Fruit fly (Drosophila melanogaster) whole organism, embryonic: ENCODE data around the gene smo.
A peak's percentile ranks its signal among the peaks of the same experiment; 100 is the strongest.

Source experiments
- CG1024 ChIP-seq: fragments of 200-800 bp; sonication (Bioruptor generic); IDR thresholded peaks from 2 replicates; pipeline ENCODE4 v1.3.6; 2022; ENCODE audit warnings: missing biosample characterization, missing genetic modification characterization
- CG10366 ChIP-seq: fragments of 200-800 bp; sonication (Bioruptor generic); IDR thresholded peaks from 2 replicates; pipeline ENCODE4 v1.3.6; 2022; ENCODE audit warnings: missing biosample characterization, missing genetic modification characterization
- CG10565 ChIP-seq: fragments of 200-800 bp; sonication (Bioruptor generic); optimal IDR thresholded peaks from 3 replicates; lab custom pipeline; 2016; ENCODE audit warnings: missing biosample characterization, mild to moderate bottlenecking, missing genetic modification characterization
- CG10654 ChIP-seq: fragments of 200-800 bp; sonication (Bioruptor generic); optimal IDR thresholded peaks from 2 replicates; lab custom pipeline; 2016; ENCODE audit warnings: missing biosample characterization, missing genetic modification characterization
- CG11504 ChIP-seq: fragments of 200-800 bp; sonication (Bioruptor generic); optimal IDR thresholded peaks from 3 replicates; lab custom pipeline; 2019; ENCODE audit warnings: missing biosample characterization, mild to moderate bottlenecking, missing genetic modification characterization, moderate library complexity
- CG11560 ChIP-seq: fragments of 200-800 bp; sonication (Bioruptor generic); IDR thresholded peaks from 3 replicates; pipeline ENCODE4 v1.3.6; 2022; ENCODE audit warnings: missing biosample characterization, missing genetic modification characterization
- CG11696 ChIP-seq: fragments of 200-800 bp; sonication (Bioruptor generic); IDR thresholded peaks from 2 replicates; pipeline ENCODE4 v1.3.6; 2022; ENCODE audit warnings: missing biosample characterization, missing genetic modification characterization
- CG13296 ChIP-seq: fragments of 200-800 bp; sonication (Bioruptor generic); optimal IDR thresholded peaks from 3 replicates; lab custom pipeline; 2018; ENCODE audit warnings: missing biosample characterization, mild to moderate bottlenecking, missing genetic modification characterization
- CG14667 ChIP-seq: fragments of 200-800 bp; sonication (Bioruptor generic); IDR thresholded peaks from 2 replicates; pipeline ENCODE4 v1.3.6; 2022; ENCODE audit warnings: missing biosample characterization, missing genetic modification characterization
- CG1603 ChIP-seq: fragments of 200-800 bp; sonication (Bioruptor generic); optimal IDR thresholded peaks from 2 replicates; lab custom pipeline; 2019; ENCODE audit warnings: missing biosample characterization, mild to moderate bottlenecking, missing genetic modification characterization, moderate library complexity
- CG16779 ChIP-seq: fragments of 200-800 bp; sonication (Bioruptor generic); IDR thresholded peaks from 2 replicates; pipeline ENCODE4 v1.3.6; 2022; ENCODE audit warnings: missing biosample characterization, missing genetic modification characterization
- CG33213 ChIP-seq: fragments of 200-800 bp; sonication (Bioruptor generic); optimal IDR thresholded peaks from 3 replicates; lab custom pipeline; 2016; ENCODE audit warnings: missing biosample characterization, missing genetic modification characterization
- CG4404 ChIP-seq: fragments of 200-800 bp; sonication (Bioruptor generic); IDR thresholded peaks from 2 replicates; pipeline ENCODE4 v1.3.6; 2022; ENCODE audit warnings: missing biosample characterization, missing genetic modification characterization
- CG5953 ChIP-seq: fragments of 200-800 bp; sonication (Bioruptor generic); IDR thresholded peaks from 2 replicates; pipeline ENCODE4 v1.3.6; 2022; ENCODE audit warnings: missing biosample characterization, missing genetic modification characterization
- CG6813 ChIP-seq: fragments of 200-800 bp; sonication (Bioruptor generic); optimal IDR thresholded peaks from 2 replicates; lab custom pipeline; 2017; ENCODE audit warnings: missing biosample characterization, missing genetic modification characterization, mild to moderate bottlenecking, moderate library complexity, missing genetic modification reagents
- CG7357 ChIP-seq: fragments of 200-800 bp; sonication (Bioruptor generic); IDR thresholded peaks from 3 replicates; pipeline ENCODE4 v1.3.6; 2022; ENCODE audit warnings: missing biosample characterization, missing genetic modification characterization
- CG9797 ChIP-seq: fragments of 200-800 bp; sonication (Bioruptor generic); optimal IDR thresholded peaks from 3 replicates; lab custom pipeline; 2018; ENCODE audit warnings: missing biosample characterization, mild to moderate bottlenecking, missing genetic modification characterization
- D19B ChIP-seq: fragments of 200-800 bp; sonication (Bioruptor generic); optimal IDR thresholded peaks from 2 replicates; lab custom pipeline; 2017; ENCODE audit warnings: missing biosample characterization, mild to moderate bottlenecking, missing genetic modification characterization
- Dad ChIP-seq: fragments of 200-800 bp; sonication (Bioruptor generic); optimal IDR thresholded peaks from 3 replicates; lab custom pipeline; 2016; ENCODE audit warnings: missing biosample characterization, missing genetic modification characterization
- Dfd ChIP-seq, 2 experiments: fragments of >200 bp; optimal IDR thresholded peaks; 2 replicates each; lab custom pipeline; 2017; ENCODE audit warnings: missing biosample characterization in 2 of 2, missing genetic modification characterization in 2 of 2
- Dref ChIP-seq: fragments of 200-800 bp; sonication (Bioruptor generic); IDR thresholded peaks from 2 replicates; pipeline ENCODE4 v1.3.6; 2022; ENCODE audit warnings: missing biosample characterization, missing genetic modification characterization
- E2f2 ChIP-seq: fragments of 200-800 bp; sonication (Bioruptor generic); IDR thresholded peaks from 2 replicates; pipeline ENCODE4 v1.3.6; 2022; ENCODE audit warnings: missing biosample characterization, missing genetic modification characterization
- Ets65A ChIP-seq: fragments of 200-800 bp; sonication (Bioruptor generic); peaks from one replicate; lab custom pipeline; 2016; ENCODE audit warnings: missing biosample characterization, missing genetic modification characterization
- Gsc ChIP-seq: fragments of 200-800 bp; sonication (Bioruptor generic); IDR thresholded peaks from 2 replicates; pipeline ENCODE4 v1.3.6; 2022; ENCODE audit warnings: missing biosample characterization, missing genetic modification characterization
- Hmr ChIP-seq: fragments of 200-800 bp; sonication (Bioruptor generic); optimal IDR thresholded peaks from 3 replicates; lab custom pipeline; 2017; ENCODE audit warnings: mild to moderate bottlenecking, missing biosample characterization, missing genetic modification reagents, missing genetic modification characterization
- MESR4 ChIP-seq: fragments of 200-800 bp; sonication (Bioruptor generic); optimal IDR thresholded peaks from 2 replicates; lab custom pipeline; 2018; ENCODE audit warnings: missing biosample characterization, mild to moderate bottlenecking, missing genetic modification characterization, moderate library complexity
- MTF-1 ChIP-seq: fragments of 200-800 bp; sonication (Bioruptor generic); optimal IDR thresholded peaks from 2 replicates; lab custom pipeline; 2018; ENCODE audit warnings: missing biosample characterization, mild to moderate bottlenecking, missing genetic modification characterization, borderline replicate concordance
- Poxn ChIP-seq: fragments of 200-800 bp; sonication (Bioruptor generic); IDR thresholded peaks from 2 replicates; pipeline ENCODE4 v1.3.6; 2022; ENCODE audit warnings: missing biosample characterization, missing genetic modification characterization
- Rfx ChIP-seq: fragments of 200-800 bp; sonication (Bioruptor generic); IDR thresholded peaks from 2 replicates; pipeline ENCODE4 v1.3.6; 2022; ENCODE audit warnings: missing biosample characterization, missing genetic modification characterization
- Six4 ChIP-seq: fragments of 200-800 bp; sonication (Bioruptor generic); optimal IDR thresholded peaks from 2 replicates; lab custom pipeline; 2016; ENCODE audit warnings: missing biosample characterization, missing genetic modification characterization
- Ssrp ChIP-seq: fragments of 200-800 bp; sonication (Bioruptor generic); optimal IDR thresholded peaks from 2 replicates; lab custom pipeline; 2018; ENCODE audit warnings: missing biosample characterization, mild to moderate bottlenecking, missing genetic modification characterization, moderate library complexity
- Xrp1 ChIP-seq: fragments of 200-800 bp; sonication (Bioruptor generic); IDR thresholded peaks from 2 replicates; pipeline ENCODE4 v1.3.6; 2022; ENCODE audit warnings: missing biosample characterization, missing genetic modification characterization
- az2 ChIP-seq: fragments of 200-800 bp; sonication (Bioruptor generic); optimal IDR thresholded peaks from 3 replicates; lab custom pipeline; 2016; ENCODE audit warnings: missing biosample characterization, missing genetic modification characterization
- btn ChIP-seq: fragments of 200-800 bp; sonication (Bioruptor generic); optimal IDR thresholded peaks from 2 replicates; lab custom pipeline; 2016; ENCODE audit warnings: missing biosample characterization, missing genetic modification characterization
- crp ChIP-seq, 2 experiments: fragments of 200-800 bp; sonication (Bioruptor generic); optimal IDR thresholded peaks; 2 replicates in 1 of 2; 3 replicates in 1 of 2; lab custom pipeline; 2017; ENCODE audit warnings: missing biosample characterization in 2 of 2, missing genetic modification characterization in 2 of 2, mild to moderate bottlenecking in 1 of 2, moderate library complexity in 1 of 2
- emc ChIP-seq: fragments of 200-800 bp; sonication (Bioruptor generic); optimal IDR thresholded peaks from 2 replicates; lab custom pipeline; 2016; ENCODE audit warnings: missing biosample characterization, missing genetic modification characterization
- gsb-n ChIP-seq: fragments of 200-800 bp; sonication (Bioruptor generic); optimal IDR thresholded peaks from 3 replicates; lab custom pipeline; 2018; ENCODE audit warnings: missing biosample characterization, mild to moderate bottlenecking, missing genetic modification characterization
- lilli ChIP-seq: fragments of 200-800 bp; sonication (Bioruptor generic); optimal IDR thresholded peaks from 3 replicates; lab custom pipeline; 2016; ENCODE audit warnings: missing biosample characterization, missing genetic modification characterization
- mam ChIP-seq: fragments of 200-800 bp; sonication (Bioruptor generic); optimal IDR thresholded peaks from 3 replicates; lab custom pipeline; 2016; ENCODE audit warnings: missing biosample characterization, missing genetic modification characterization
- nerfin-1 ChIP-seq: fragments of 200-800 bp; sonication (Bioruptor generic); optimal IDR thresholded peaks from 3 replicates; lab custom pipeline; 2019; ENCODE audit warnings: missing biosample characterization, mild to moderate bottlenecking, missing genetic modification characterization, moderate library complexity
- otp ChIP-seq: fragments of 200-800 bp; sonication (Bioruptor generic); IDR thresholded peaks from 3 replicates; pipeline ENCODE4, ENCODE4 v1.3.6; 2022; ENCODE audit warnings: missing biosample characterization, missing genetic modification characterization
- pb ChIP-seq: fragments of 200-800 bp; sonication (Bioruptor generic); optimal IDR thresholded peaks from 3 replicates; lab custom pipeline; 2016; ENCODE audit warnings: missing biosample characterization, missing genetic modification characterization
- shn ChIP-seq: fragments of 200-800 bp; sonication (Bioruptor generic); optimal IDR thresholded peaks from 3 replicates; lab custom pipeline; 2016; ENCODE audit warnings: missing biosample characterization, missing genetic modification characterization
- sob ChIP-seq: fragments of 200-800 bp; sonication (Bioruptor generic); IDR thresholded peaks from 2 replicates; pipeline ENCODE4 v1.3.6; 2022; ENCODE audit warnings: missing biosample characterization, missing genetic modification characterization
- sr ChIP-seq: fragments of 200-800 bp; sonication (Bioruptor generic); IDR thresholded peaks from 3 replicates; pipeline ENCODE4 v1.3.6; 2022; ENCODE audit warnings: missing biosample characterization, missing genetic modification characterization
- tgo ChIP-seq: fragments of 200-800 bp; sonication (Bioruptor generic); IDR thresholded peaks from 3 replicates; pipeline ENCODE4 v1.3.6; 2022; ENCODE audit warnings: missing biosample characterization, missing genetic modification characterization
- tio ChIP-seq: fragments of 200-800 bp; sonication (Bioruptor generic); optimal IDR thresholded peaks from 2 replicates; lab custom pipeline; 2017; ENCODE audit warnings: missing biosample characterization, missing genetic modification characterization, inconsistent platforms
- tll ChIP-seq, 2 experiments: fragments of 200-800 bp in 1 of 2; fragments of >200 bp in 1 of 2; sonication (Bioruptor generic) in 1 of 2; optimal IDR thresholded peaks; 2 replicates each; lab custom pipeline; 2017 to 2019; ENCODE audit warnings: missing biosample characterization in 2 of 2, missing genetic modification characterization in 2 of 2, mild to moderate bottlenecking in 1 of 2, moderate library complexity in 1 of 2
- tna ChIP-seq: fragments of 200-800 bp; sonication (Bioruptor generic); IDR thresholded peaks from 2 replicates; pipeline ENCODE4 v1.3.6; 2022; ENCODE audit warnings: missing biosample characterization, missing genetic modification characterization; ENCODE audit not compliant: partially characterized antibody
- wdn ChIP-seq: fragments of 200-800 bp; sonication (Bioruptor generic); IDR thresholded peaks from 2 replicates; pipeline ENCODE4 v1.3.6; 2022; ENCODE audit warnings: missing biosample characterization, missing genetic modification characterization

smo gene

dm6 chr2L:267441-268089 lies 9.8 kb upstream of the smo start, which contains the start of gene CG17075 (continued):
- peak; percentile 85 for TF ChIP-seq D19B
- peak; percentile 88 for TF ChIP-seq mam
- TF ChIP-seq Rfx (GFP tag; lab: Robert Waterston, UW): peak; percentile 98
- TF ChIP-seq Dref (GFP tag; lab: Robert Waterston, UW): peak; percentile 32; the same call in 1 of the 2 replicates
- TF ChIP-seq tgo (GFP tag; lab: Robert Waterston, UW): peak; percentile 96
- TF ChIP-seq Dfd (GFP tag; optimal IDR thresholded peaks at IDR 0.05; lab: Kevin White, UChicago): no peak
- TF ChIP-seq CG5953 (GFP tag; lab: Robert Waterston, UW): peak; percentile 91
- peak; percentile 27 for TF ChIP-seq MESR4
- TF ChIP-seq Hmr (GFP tag; lab: Kevin White, UChicago): peak; percentile 98
- no peak for TF ChIP-seq tna (GFP tag; lab: Robert Waterston, UW)
- peak; percentile 29 for TF ChIP-seq CG9797 (GFP tag; lab: Kevin White, UChicago)
- peak; percentile 97 for TF ChIP-seq sob
- TF ChIP-seq CG11560 (tag; lab: Robert Waterston, UW): peak; percentile 84
- peak; percentile 94 for TF ChIP-seq az2 (GFP tag; lab: Kevin White, UChicago)
- peak; percentile 82 for TF ChIP-seq Dad (GFP tag; lab: Kevin White, UChicago)
- TF ChIP-seq tll (GFP tag; optimal IDR thresholded peaks at IDR 0.05; lab: Kevin White, UChicago): no peak
- TF ChIP-seq CG7357 (GFP tag; lab: Robert Waterston, UW): peak; percentile 88
- peak; percentile 76 for TF ChIP-seq CG4404
- TF ChIP-seq nerfin-1 (tag; lab: Kevin White, UChicago): peak; percentile 71
- peak; percentile 42 for TF ChIP-seq pb (GFP tag; lab: Kevin White, UChicago)
- TF ChIP-seq MTF-1 (GFP tag; lab: Kevin White, UChicago): peak; percentile 69
- TF ChIP-seq lilli (GFP tag; lab: Kevin White, UChicago): peak; percentile 95
- TF ChIP-seq CG11504 (tag; lab: Kevin White, UChicago): peak; percentile 96
- peak; percentile 48 for TF ChIP-seq shn
- TF ChIP-seq sr (GFP tag; lab: Robert Waterston, UW): peak; percentile 84
- TF ChIP-seq emc (GFP tag; lab: Kevin White, UChicago): peak; percentile 62
- peak; percentile 89 for TF ChIP-seq CG6813
- TF ChIP-seq Xrp1 (GFP tag; lab: Robert Waterston, UW): peak; percentile 94
- TF ChIP-seq crp (GFP tag; optimal IDR thresholded peaks at IDR 0.05; lab: Kevin White, UChicago): peak in 1 of 2 experiments; percentile 54
- TF ChIP-seq CG10654 (GFP tag; lab: Kevin White, UChicago): peak; percentile 89
- TF ChIP-seq CG13296 (GFP tag; lab: Kevin White, UChicago): peak; percentile 95
- peak; percentile 86 for TF ChIP-seq Six4 (GFP tag; lab: Kevin White, UChicago)
- TF ChIP-seq btn (GFP tag; lab: Kevin White, UChicago): peak; percentile 34
- peak; percentile 83 for TF ChIP-seq Poxn (GFP tag; lab: Robert Waterston, UW)
- peak; percentile 84 for TF ChIP-seq otp (GFP tag; lab: Robert Waterston, UW)
- TF ChIP-seq CG10366 (GFP tag; lab: Robert Waterston, UW): peak; percentile 95
- TF ChIP-seq CG1024 (GFP tag; lab: Robert Waterston, UW): peak; percentile 87
- TF ChIP-seq Gsc (GFP tag; lab: Robert Waterston, UW): peak; percentile 79
- TF ChIP-seq Ssrp (tag; lab: Kevin White, UChicago): peak; percentile 90
- TF ChIP-seq gsb-n (tag; lab: Kevin White, UChicago): peak; percentile 89
- TF ChIP-seq CG16779 (GFP tag; lab: Robert Waterston, UW): peak; percentile 81
- peak; percentile 89 for TF ChIP-seq tio (GFP tag; lab: Kevin White, UChicago)
- TF ChIP-seq CG14667 (GFP tag; lab: Robert Waterston, UW): peak; percentile 92
- peak; percentile 90 for TF ChIP-seq Ets65A
- TF ChIP-seq CG1603 (tag; lab: Kevin White, UChicago): peak; percentile 83
- TF ChIP-seq CG10565 (GFP tag; lab: Kevin White, UChicago): peak; percentile 66
- peak; percentile 77 for TF ChIP-seq CG11696 (GFP tag; lab: Robert Waterston, UW)
- peak; percentile 79 for TF ChIP-seq E2f2
- TF ChIP-seq CG33213 (GFP tag; lab: Kevin White, UChicago): peak; percentile 12
- TF ChIP-seq wdn (GFP tag; lab: Robert Waterston, UW): peak; percentile 94
